Worm (Caenorhabditis elegans): ENCODE results near the gene cogc-2.

- TF ChIP-seq T22C8.4 (GFP tag; IDR thresholded peaks at IDR 0.05) (no peak), ztf-29 (GFP tag; IDR thresholded peaks at IDR 0.05) (no peak), tab-1 (GFP tag; IDR thresholded peaks at IDR 0.05) (no peak), cog-1 (tag; optimal IDR thresholded peaks at IDR 0.05) (no peak), med-1 (GFP tag; optimal IDR thresholded peaks at IDR 0.05; ENCODE audit: insufficient read depth) (no peak), ref-1 (GFP tag; conservative IDR thresholded peaks at IDR 0.05) (no peak), flt-1 (GFP tag; IDR thresholded peaks at IDR 0.05) (no peak), ztf-23 (GFP tag; IDR thresholded peaks at IDR 0.05) (no peak), klf-2 (GFP tag; conservative IDR thresholded peaks at IDR 0.05) (no peak)
These were observed 27.2 kb downstream of the cogc-2 start for ce11 chrIV:7012214-7012613.
